Fruit fly (Drosophila melanogaster): ENCODE data around the gene ND-B8.

ND-B8 gene

dm6 chr2L:4448582-4449016, 5.8 kb upstream of the ND-B8 start, which contains the start of gene MFS18 (continued):
- TF ChIP-seq Antp (GFP tag; optimal IDR thresholded peaks at IDR 0.05): peak; percentile 76
- peak; percentile 63 for TF ChIP-seq tx (GFP tag; optimal IDR thresholded peaks at IDR 0.05)
- peak; percentile 99 for TF ChIP-seq ara (GFP tag; IDR thresholded peaks at IDR 0.05)
- TF ChIP-seq slp2 (GFP tag; optimal IDR thresholded peaks at IDR 0.05): peak; percentile 65
- TF ChIP-seq her (GFP tag; optimal IDR thresholded peaks at IDR 0.05): peak; percentile 69
- peak; percentile 96 for TF ChIP-seq Fer2 (tag; optimal IDR thresholded peaks at IDR 0.05)
- no peak for TF ChIP-seq nau (GFP tag; optimal IDR thresholded peaks at IDR 0.05)
- TF ChIP-seq usp (GFP tag; optimal IDR thresholded peaks at IDR 0.05): no peak
- TF ChIP-seq zfh2 (GFP tag; optimal IDR thresholded peaks at IDR 0.05): peak; percentile 84
- no peak for TF ChIP-seq Hr39 (optimal IDR thresholded peaks at IDR 0.05)
- peak; percentile 97 for TF ChIP-seq az2 (GFP tag; optimal IDR thresholded peaks at IDR 0.05)
- TF ChIP-seq CG4854 (GFP tag; optimal IDR thresholded peaks at IDR 0.05): peak; percentile 89
- TF ChIP-seq Dek (tag; optimal IDR thresholded peaks at IDR 0.05): peak; percentile 92
- TF ChIP-seq tio (GFP tag; optimal IDR thresholded peaks at IDR 0.05): no peak
- TF ChIP-seq CG12155 (GFP tag; optimal IDR thresholded peaks at IDR 0.05): peak; percentile 94
- TF ChIP-seq CG31365 (tag; optimal IDR thresholded peaks at IDR 0.05): peak; percentile 89
- peak; percentile 98 for TF ChIP-seq cwo (GFP tag; optimal IDR thresholded peaks at IDR 0.05)
- TF ChIP-seq luna (GFP tag; optimal IDR thresholded peaks at IDR 0.05): peak; percentile 73
- no peak for TF ChIP-seq CG17568 (GFP tag; optimal IDR thresholded peaks at IDR 0.05)
- peak; percentile 67 for TF ChIP-seq hkb (optimal IDR thresholded peaks at IDR 0.05)
- peak; percentile 100 for TF ChIP-seq hkb (GFP tag; IDR thresholded peaks at IDR 0.05)
- TF ChIP-seq hb (GFP tag; IDR thresholded peaks at IDR 0.05; ENCODE audit: partially characterized antibody): peak; percentile 83
- TF ChIP-seq Usf (GFP tag; optimal IDR thresholded peaks at IDR 0.05): peak; percentile 88
- peak; percentile 94 for TF ChIP-seq CG15514 (GFP tag; optimal IDR thresholded peaks at IDR 0.05)
- peak; percentile 92 for TF ChIP-seq CG18619 (GFP tag; optimal IDR thresholded peaks at IDR 0.05)
- TF ChIP-seq CG18011 (GFP tag; optimal IDR thresholded peaks at IDR 0.05): peak; percentile 85
- peak; percentile 98 for TF ChIP-seq tap (tag; optimal IDR thresholded peaks at IDR 0.05)
- TF ChIP-seq grau (tag; optimal IDR thresholded peaks at IDR 0.05): peak; percentile 91
- TF ChIP-seq CG1603 (tag; optimal IDR thresholded peaks at IDR 0.05): peak; percentile 91
- no peak for TF ChIP-seq prd (optimal IDR thresholded peaks at IDR 0.05)
- peak; percentile 100 for TF ChIP-seq prd (GFP tag; IDR thresholded peaks at IDR 0.05)
- TF ChIP-seq CG8478 (optimal IDR thresholded peaks at IDR 0.05): no peak
- peak; percentile 34 for TF ChIP-seq CG17912 (GFP tag; optimal IDR thresholded peaks at IDR 0.05)
- TF ChIP-seq dm (GFP tag; optimal IDR thresholded peaks at IDR 0.05): peak; percentile 98
- TF ChIP-seq bab2 (GFP tag; optimal IDR thresholded peaks at IDR 0.05): peak; percentile 88
- TF ChIP-seq lbe (GFP tag; optimal IDR thresholded peaks at IDR 0.05): peak; percentile 93
- peak; percentile 97 for TF ChIP-seq Gsc (GFP tag; IDR thresholded peaks at IDR 0.05)
- peak; percentile 99 for TF ChIP-seq CG31441 (GFP tag; IDR thresholded peaks at IDR 0.05)
- TF ChIP-seq Fer1 (GFP tag; optimal IDR thresholded peaks at IDR 0.05): peak; percentile 98
- TF ChIP-seq Eip74EF (GFP tag; optimal IDR thresholded peaks at IDR 0.05): peak in 1 of 2 experiments; percentile 94
- TF ChIP-seq gfzf (GFP tag; optimal IDR thresholded peaks at IDR 0.05): peak; percentile 30
- TF ChIP-seq dmrt11E (tag; optimal IDR thresholded peaks at IDR 0.05): peak; percentile 95
- peak; percentile 91 for TF ChIP-seq org-1 (GFP tag; optimal IDR thresholded peaks at IDR 0.05)
- peak; percentile 96 for TF ChIP-seq CG12942 (GFP tag; optimal IDR thresholded peaks at IDR 0.05)
- TF ChIP-seq CG31388 (GFP tag; optimal IDR thresholded peaks at IDR 0.05): peak; percentile 93
- TF ChIP-seq bigmax (GFP tag; optimal IDR thresholded peaks at IDR 0.05): peak; percentile 75
- TF ChIP-seq CG17829 (tag; optimal IDR thresholded peaks at IDR 0.05): peak; percentile 99
- TF ChIP-seq lmd (GFP tag; IDR thresholded peaks at IDR 0.05): peak; percentile 98
- peak; percentile 92 for TF ChIP-seq kah (GFP tag; optimal IDR thresholded peaks at IDR 0.05)
- peak; percentile 98 for TF ChIP-seq nmo (GFP tag; optimal IDR thresholded peaks at IDR 0.05)
- peak; percentile 96 for TF ChIP-seq scrt (GFP tag; optimal IDR thresholded peaks at IDR 0.05)
- TF ChIP-seq CG17186 (GFP tag; optimal IDR thresholded peaks at IDR 0.05): peak; percentile 92
